Worm (Caenorhabditis elegans): ENCODE data around the gene sri-67.

- TF ChIP-seq nhr-237 (tag; optimal IDR thresholded peaks at IDR 0.05) (no peak), nhr-12 (tag; optimal IDR thresholded peaks at IDR 0.05) (no peak), elt-1 (tag; optimal IDR thresholded peaks at IDR 0.05; ENCODE audit: borderline replicate concordance, insufficient read depth) (no peak), unc-39 (tag; optimal IDR thresholded peaks at IDR 0.05) (no peak), nhr-76 (tag; optimal IDR thresholded peaks at IDR 0.05) (no peak), elt-3 (tag; optimal IDR thresholded peaks at IDR 0.05) (no peak), snpc-4 (tag; optimal IDR thresholded peaks at IDR 0.05) (no peak), mep-1 (tag; optimal IDR thresholded peaks at IDR 0.05) (no peak), blmp-1 (tag; optimal IDR thresholded peaks at IDR 0.05) (no peak), pha-4 (tag; optimal IDR thresholded peaks at IDR 0.05) (no peak), ztf-11 (tag; optimal IDR thresholded peaks at IDR 0.05) (no peak), sem-2 (GFP tag; optimal IDR thresholded peaks at IDR 0.05) (no peak)
These were observed 19.7 kb downstream of the sri-67 start, which contains the start of gene Y60A3A.23 for ce11 chrV:20007470-20007869.
